Fruit fly (Drosophila melanogaster) whole organism, embryonic: ENCODE measurements around the gene wit.
A peak's percentile ranks its signal among the peaks of the same experiment; 100 is the strongest.

Experiments
- Atf6 ChIP-seq: fragments of 200-800 bp; sonication (Bioruptor generic); IDR thresholded peaks from 2 replicates; pipeline ENCODE4 v1.3.6; 2022; ENCODE audit warnings: missing biosample characterization, missing genetic modification characterization
- BtbVII ChIP-seq: fragments of 200-800 bp; sonication (Bioruptor generic); optimal IDR thresholded peaks from 3 replicates; lab custom pipeline; 2017; ENCODE audit warnings: missing biosample characterization, mild to moderate bottlenecking, missing genetic modification characterization
- CG13296 ChIP-seq: fragments of 200-800 bp; sonication (Bioruptor generic); optimal IDR thresholded peaks from 3 replicates; lab custom pipeline; 2018; ENCODE audit warnings: missing biosample characterization, mild to moderate bottlenecking, missing genetic modification characterization
- CG15514 ChIP-seq: fragments of 200-800 bp; sonication (Bioruptor generic); optimal IDR thresholded peaks from 3 replicates; lab custom pipeline; 2017; ENCODE audit warnings: missing biosample characterization, missing genetic modification characterization, mild to moderate bottlenecking, moderate library complexity, missing genetic modification reagents
- CG17361 ChIP-seq: fragments of 200-800 bp; sonication (Bioruptor generic); IDR thresholded peaks from 3 replicates; pipeline ENCODE4 v1.3.6; 2022; ENCODE audit warnings: missing biosample characterization, missing genetic modification characterization
- CG1792 ChIP-seq: fragments of 200-800 bp; sonication (Bioruptor generic); optimal IDR thresholded peaks from 2 replicates; lab custom pipeline; 2016; ENCODE audit warnings: missing biosample characterization, missing genetic modification characterization
- CG18011 ChIP-seq: fragments of 200-800 bp; sonication (Bioruptor generic); optimal IDR thresholded peaks from 2 replicates; lab custom pipeline; 2017; ENCODE audit warnings: missing biosample characterization, missing genetic modification characterization, mild to moderate bottlenecking, moderate library complexity, missing genotype
- CG18476 ChIP-seq: fragments of 200-800 bp; sonication (Bioruptor generic); optimal IDR thresholded peaks from 2 replicates; lab custom pipeline; 2016; ENCODE audit warnings: missing biosample characterization, mild to moderate bottlenecking, missing genetic modification characterization
- CG2120 ChIP-seq: fragments of 200-800 bp; sonication (Bioruptor generic); optimal IDR thresholded peaks from 3 replicates; lab custom pipeline; 2016; ENCODE audit warnings: missing biosample characterization, missing genetic modification characterization
- CG31224 ChIP-seq: fragments of 200-800 bp; sonication (Bioruptor generic); IDR thresholded peaks from 2 replicates; pipeline ENCODE4 v1.3.6; 2022; ENCODE audit warnings: missing biosample characterization, missing genetic modification characterization
- CG3163 ChIP-seq: fragments of 200-800 bp; sonication (Bioruptor generic); optimal IDR thresholded peaks from 3 replicates; lab custom pipeline; 2016; ENCODE audit warnings: missing biosample characterization, missing genetic modification characterization
- CG3281 ChIP-seq: fragments of 200-800 bp; sonication (Bioruptor generic); optimal IDR thresholded peaks from 3 replicates; lab custom pipeline; 2017; ENCODE audit warnings: missing biosample characterization, mild to moderate bottlenecking, missing genetic modification characterization
- CG3995 ChIP-seq: fragments of 200-800 bp; sonication (Bioruptor generic); optimal IDR thresholded peaks from 3 replicates; lab custom pipeline; 2016; ENCODE audit warnings: missing biosample characterization, missing genetic modification characterization
- CG6683 ChIP-seq: fragments of 200-800 bp; sonication (Bioruptor generic); optimal IDR thresholded peaks from 2 replicates; lab custom pipeline; 2017; ENCODE audit warnings: missing biosample characterization, mild to moderate bottlenecking, missing genetic modification characterization, missing genetic modification reagents
- CG7963 ChIP-seq: fragments of 200-800 bp; sonication (Bioruptor generic); IDR thresholded peaks from 3 replicates; pipeline ENCODE4 v1.3.6; 2022; ENCODE audit warnings: missing biosample characterization, missing genetic modification characterization; ENCODE audit not compliant: partially characterized antibody
- CG8944 ChIP-seq: fragments of 200-800 bp; sonication (Bioruptor generic); optimal IDR thresholded peaks from 3 replicates; lab custom pipeline; 2016; ENCODE audit warnings: missing biosample characterization, missing genetic modification characterization
- CG9437 ChIP-seq: fragments of 200-800 bp; sonication (Bioruptor generic); optimal IDR thresholded peaks from 2 replicates; lab custom pipeline; 2018; ENCODE audit warnings: missing biosample characterization, mild to moderate bottlenecking, missing genetic modification characterization
- Eip74EF ChIP-seq, 2 experiments: fragments of 200-800 bp in 1 of 2; fragments of >200 bp in 1 of 2; sonication (Bioruptor generic) in 1 of 2; optimal IDR thresholded peaks; 2 replicates each; lab custom pipeline; 2017 to 2019; ENCODE audit warnings: missing biosample characterization in 2 of 2, missing genetic modification characterization in 2 of 2, mild to moderate bottlenecking in 1 of 2, moderate library complexity in 1 of 2
- Ets65A ChIP-seq: fragments of 200-800 bp; sonication (Bioruptor generic); peaks from one replicate; lab custom pipeline; 2016; ENCODE audit warnings: missing biosample characterization, missing genetic modification characterization
- Fer2 ChIP-seq: fragments of 200-800 bp; sonication (Bioruptor generic); optimal IDR thresholded peaks from 2 replicates; lab custom pipeline; 2018; ENCODE audit warnings: missing biosample characterization, mild to moderate bottlenecking, missing genetic modification characterization, moderate library complexity
- Hsf ChIP-seq: fragments of 200-800 bp; sonication (Bioruptor generic); optimal IDR thresholded peaks from 3 replicates; lab custom pipeline; 2016; ENCODE audit warnings: missing biosample characterization, missing genetic modification characterization
- Lpt ChIP-seq: fragments of >200 bp; optimal IDR thresholded peaks from 2 replicates; lab custom pipeline; 2018; ENCODE audit warnings: missing biosample characterization, missing genetic modification characterization
- Mrtf ChIP-seq: fragments of 200-800 bp; sonication (Bioruptor generic); IDR thresholded peaks from 3 replicates; pipeline ENCODE4 v1.3.6; 2022; ENCODE audit warnings: missing biosample characterization, missing genetic modification characterization
- Rfx ChIP-seq: fragments of 200-800 bp; sonication (Bioruptor generic); IDR thresholded peaks from 2 replicates; pipeline ENCODE4 v1.3.6; 2022; ENCODE audit warnings: missing biosample characterization, missing genetic modification characterization
- Side ChIP-seq: fragments of 200-800 bp; sonication (Bioruptor generic); optimal IDR thresholded peaks from 2 replicates; lab custom pipeline; 2016; ENCODE audit warnings: missing biosample characterization, missing genetic modification characterization
- Sox102F ChIP-seq: fragments of 200-800 bp; sonication (Bioruptor generic); optimal IDR thresholded peaks from 2 replicates; lab custom pipeline; 2018; ENCODE audit warnings: missing biosample characterization, mild to moderate bottlenecking, missing genetic modification characterization, moderate library complexity
- bbx ChIP-seq: fragments of 200-800 bp; sonication (Bioruptor generic); IDR thresholded peaks from 2 replicates; pipeline ENCODE4 v1.3.6; 2022; ENCODE audit warnings: missing biosample characterization, missing genetic modification characterization; ENCODE audit not compliant: partially characterized antibody
- cas ChIP-seq: fragments of 200-800 bp; sonication (Bioruptor generic); IDR thresholded peaks from 2 replicates; pipeline ENCODE4 v1.3.6; 2022; ENCODE audit warnings: missing biosample characterization, missing genetic modification characterization
- chinmo ChIP-seq: fragments of 200-800 bp; sonication (Bioruptor generic); IDR thresholded peaks from 4 replicates; pipeline ENCODE4 v1.3.6; 2022; ENCODE audit warnings: missing biosample characterization, missing genetic modification characterization; ENCODE audit not compliant: partially characterized antibody
- crc ChIP-seq: fragments of 200-800 bp; sonication (Bioruptor generic); optimal IDR thresholded peaks from 2 replicates; lab custom pipeline; 2016; ENCODE audit warnings: missing biosample characterization, missing genetic modification characterization
- dan ChIP-seq: fragments of 200-800 bp; sonication (Bioruptor generic); IDR thresholded peaks from 2 replicates; pipeline ENCODE4 v1.3.6; 2022; ENCODE audit warnings: missing biosample characterization, missing genetic modification characterization
- dimm ChIP-seq: fragments of 200-800 bp; sonication (Bioruptor generic); IDR thresholded peaks from 2 replicates; pipeline ENCODE4 v1.3.6; 2022; ENCODE audit warnings: missing biosample characterization, missing genetic modification characterization
- dpn ChIP-seq, 2 experiments: fragments of 200-800 bp; sonication (Bioruptor generic); optimal IDR thresholded peaks; 3 replicates each; lab custom pipeline; 2016; ENCODE audit warnings: missing biosample characterization in 2 of 2, missing genetic modification characterization in 2 of 2
- dysf ChIP-seq: fragments of 200-800 bp; sonication (Bioruptor generic); IDR thresholded peaks from 3 replicates; pipeline ENCODE4 v1.3.6; 2022; ENCODE audit warnings: missing biosample characterization, missing genetic modification characterization
- fd96Cb ChIP-seq: fragments of 200-800 bp; sonication (Bioruptor generic); optimal IDR thresholded peaks from 2 replicates; lab custom pipeline; 2018; ENCODE audit warnings: missing biosample characterization, mild to moderate bottlenecking, missing genetic modification characterization, moderate library complexity
- gsb ChIP-seq: fragments of 200-800 bp; sonication (Bioruptor generic); IDR thresholded peaks from 2 replicates; pipeline ENCODE4 v1.3.6; 2022; ENCODE audit warnings: missing biosample characterization, missing genetic modification characterization
- hkb ChIP-seq, 2 experiments: fragments of 200-800 bp in 1 of 2; fragments of >200 bp in 1 of 2; sonication (Bioruptor generic) in 1 of 2; IDR thresholded peaks in 1 of 2; optimal IDR thresholded peaks in 1 of 2; 2 replicates each; pipeline versions ENCODE4 v1.3.6 to Lab custom; 2017 to 2022; ENCODE audit warnings: missing biosample characterization in 1 of 2, missing genetic modification characterization in 1 of 2
- lab ChIP-seq: fragments of 200-800 bp; sonication (Bioruptor generic); optimal IDR thresholded peaks from 3 replicates; lab custom pipeline; 2017; ENCODE audit warnings: missing biosample characterization, missing genetic modification characterization, mild to moderate bottlenecking, moderate library complexity, missing genetic modification reagents
- mirr ChIP-seq: fragments of 200-800 bp; sonication (Bioruptor generic); optimal IDR thresholded peaks from 3 replicates; lab custom pipeline; 2018; ENCODE audit warnings: missing biosample characterization, mild to moderate bottlenecking, missing genetic modification characterization
- nerfin-2 ChIP-seq: fragments of 200-800 bp; sonication (Bioruptor generic); IDR thresholded peaks from 2 replicates; pipeline ENCODE4 v1.3.6; 2022; ENCODE audit warnings: missing biosample characterization, missing genetic modification characterization; ENCODE audit not compliant: partially characterized antibody
- oc ChIP-seq: fragments of 200-800 bp; sonication (Bioruptor generic); optimal IDR thresholded peaks from 2 replicates; lab custom pipeline; 2018; ENCODE audit warnings: missing biosample characterization, mild to moderate bottlenecking, missing genetic modification characterization, moderate library complexity
- row ChIP-seq: fragments of 200-800 bp; sonication (Bioruptor generic); IDR thresholded peaks from 3 replicates; pipeline ENCODE4 v1.3.6; 2022; ENCODE audit warnings: missing biosample characterization, missing genetic modification characterization
- schlank ChIP-seq: fragments of 200-800 bp; sonication (Bioruptor generic); optimal IDR thresholded peaks from 2 replicates; lab custom pipeline; 2018; ENCODE audit warnings: missing biosample characterization, mild to moderate bottlenecking, missing genetic modification characterization
- sima ChIP-seq: fragments of 200-800 bp; sonication (Bioruptor generic); optimal IDR thresholded peaks from 2 replicates; lab custom pipeline; 2016; ENCODE audit warnings: missing biosample characterization, missing genetic modification characterization

Gene wit

DNA sequence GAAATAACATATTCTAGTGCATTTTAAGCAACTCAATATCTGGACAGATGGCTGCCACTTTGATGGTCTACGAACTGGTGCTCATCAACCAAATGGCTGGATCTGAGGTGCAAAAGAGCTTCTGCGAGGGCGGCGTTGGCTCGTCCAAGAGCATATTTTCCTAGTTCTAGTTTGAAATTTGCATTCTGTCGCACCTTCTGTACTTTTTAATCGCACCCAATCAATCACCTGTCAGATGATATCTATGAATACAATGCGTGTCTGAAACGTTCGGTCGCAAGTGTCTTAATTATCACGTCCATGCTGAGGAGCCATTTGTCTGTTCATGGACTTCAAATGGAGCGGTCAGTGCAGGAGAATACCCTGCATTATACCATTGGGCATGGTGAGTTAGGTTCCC is 39.8 kb downstream of the wit start, which contains the start of the genes Gr64d and Gr64e:
TSS of gene Gr64d (plus strand) at position 301 of the 400 bp plus-strand sequence.
TSS of gene Gr64e (plus strand) at position 380 of the 400 bp plus-strand sequence.
- TF ChIP-seq CG18476 (GFP tag; lab: Kevin White, UChicago), result no peak
- no peak for TF ChIP-seq CG2120 (GFP tag; lab: Kevin White, UChicago)
- peak; percentile 56 for TF ChIP-seq Ets65A (GFP tag; lab: Kevin White, UChicago)

- TF ChIP-seq crc (GFP tag; lab: Kevin White, UChicago) (no peak), mirr (no peak), Mrtf (GFP tag; lab: Robert Waterston, UW) (no peak), nerfin-2 (GFP tag; lab: Robert Waterston, UW) (no peak), sima (no peak), Sox102F (GFP tag; lab: Kevin White, UChicago) (no peak), CG1792 (no peak), CG7963 (GFP tag; lab: Robert Waterston, UW) (no peak), Side (GFP tag; lab: Kevin White, UChicago) (no peak), gsb (GFP tag; lab: Robert Waterston, UW) (no peak), CG18011 (GFP tag; lab: Kevin White, UChicago) (no peak), CG3163 (GFP tag; lab: Kevin White, UChicago) (no peak), CG3281 (no peak), dimm (GFP tag; lab: Robert Waterston, UW) (no peak), fd96Cb (tag; lab: Kevin White, UChicago) (no peak)
Measured at dm6 chr3L:4028305-4028704, 43.2 kb downstream of the wit start, which contains the start of the genes Gr64b and Gr64c. Gene Gr64b, plus strand, starts transcription at chr3L:4028605. Gene Gr64c, plus strand, starts transcription at chr3L:4028605.

DNA sequence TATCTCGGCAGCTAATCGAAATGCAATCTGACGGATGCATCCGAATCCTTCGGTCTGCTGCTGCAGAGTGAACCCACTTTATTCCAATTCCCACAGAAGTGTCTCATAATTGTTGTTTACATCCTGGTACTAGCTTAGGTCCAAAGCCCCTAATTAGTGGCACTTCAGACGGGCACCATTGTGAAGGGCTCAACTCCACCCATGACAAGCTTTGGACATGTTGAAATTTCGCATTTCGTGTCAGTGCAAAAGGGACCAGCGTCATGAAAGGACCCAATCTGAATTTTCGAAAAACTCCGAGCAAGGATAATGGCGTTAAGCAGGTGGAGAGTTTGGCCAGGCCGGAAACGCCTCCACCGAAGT is 45.0 kb downstream of the wit start, which contains the start of gene Gr64a:
TSS of gene Gr64a (plus strand) at position 264 of the 363 bp plus-strand sequence.
- TF ChIP-seq CG8944 (GFP tag; lab: Kevin White, UChicago), result no peak
- TF ChIP-seq CG3995, result no peak
- TF ChIP-seq gsb (GFP tag; lab: Robert Waterston, UW), result no peak
- no peak for TF ChIP-seq Rfx (GFP tag; lab: Robert Waterston, UW)
- no peak for TF ChIP-seq Atf6
- TF ChIP-seq Lpt, result no peak
- no peak for TF ChIP-seq sima
- no peak for TF ChIP-seq row (GFP tag; lab: Robert Waterston, UW)
- TF ChIP-seq CG31224 (GFP tag; lab: Robert Waterston, UW), result no peak
- no peak for TF ChIP-seq bbx (GFP tag; lab: Robert Waterston, UW)
- no peak for TF ChIP-seq oc
- TF ChIP-seq CG17361 (GFP tag; lab: Robert Waterston, UW), result no peak

DNA sequence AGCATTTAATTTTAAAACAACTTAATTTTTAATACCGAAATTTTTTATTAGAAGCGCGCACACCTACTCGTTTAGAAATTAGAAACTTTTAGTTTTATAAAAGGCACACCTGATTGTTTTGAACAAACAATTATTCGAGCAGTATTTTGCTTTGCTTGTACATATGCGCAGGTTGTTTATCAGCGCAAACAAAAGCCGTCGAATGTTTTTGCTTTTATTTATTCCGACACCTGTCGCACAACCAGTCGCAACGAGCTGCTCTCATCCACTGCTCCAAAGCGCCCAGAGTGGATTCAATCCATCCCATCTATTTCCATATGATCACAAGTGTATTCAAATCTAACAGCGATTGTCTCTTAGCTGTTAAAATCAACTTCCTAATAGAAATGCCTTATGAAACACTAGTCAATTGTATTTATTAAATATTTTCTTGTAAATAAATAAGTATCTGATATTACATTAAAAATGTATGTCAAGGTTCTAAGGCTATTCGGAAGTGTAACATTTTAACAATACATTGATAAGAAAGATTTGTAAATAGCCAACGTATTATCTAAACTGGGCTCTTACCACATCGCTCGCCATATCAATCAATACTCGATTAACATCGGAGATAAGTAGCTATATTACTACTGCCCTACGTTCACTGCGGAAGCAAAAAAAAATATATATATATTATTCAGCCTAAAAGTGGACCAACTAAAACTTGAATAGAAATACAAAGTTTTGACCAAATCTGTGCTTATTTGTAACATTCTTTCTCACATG is 45.6 kb downstream of the wit start, which contains the start of gene CG11594:
TSS of gene CG11594 (minus strand) at position 274 of the 768 bp plus-strand sequence.
- TF ChIP-seq Atf6, result peak; percentile 65
- TF ChIP-seq CG13296 (GFP tag; lab: Kevin White, UChicago), result peak; percentile 49
- no peak for TF ChIP-seq CG9437 (GFP tag; lab: Kevin White, UChicago)
- TF ChIP-seq schlank (tag; lab: Kevin White, UChicago), result peak; percentile 44
- peak; percentile 9 for TF ChIP-seq Fer2 (tag; lab: Kevin White, UChicago)
- peak; percentile 65 for TF ChIP-seq CG15514 (GFP tag; lab: Kevin White, UChicago)
- no peak for TF ChIP-seq dan (GFP tag; lab: Robert Waterston, UW)
- no peak for TF ChIP-seq CG6683 (GFP tag; lab: Kevin White, UChicago)
- 0 out of 4 replicates have a peak, but pooled peaks have one; percentile 57 for TF ChIP-seq chinmo (GFP tag; lab: Robert Waterston, UW)
- peak; percentile 29; the same call in 1 of the 3 replicates for TF ChIP-seq dysf
- TF ChIP-seq cas, result no peak
- no peak for TF ChIP-seq hkb (optimal IDR thresholded peaks at IDR 0.05; lab: Kevin White, UChicago)
- no peak for TF ChIP-seq hkb (GFP tag; IDR thresholded peaks at IDR 0.05; lab: Robert Waterston, UW)
- peak in 1 of 2 experiments; percentile 54 for TF ChIP-seq Eip74EF (GFP tag; optimal IDR thresholded peaks at IDR 0.05; lab: Kevin White, UChicago)
- TF ChIP-seq Hsf, result peak; percentile 2
- peak in 1 of 2 experiments; percentile 51 for TF ChIP-seq dpn (GFP tag; optimal IDR thresholded peaks at IDR 0.05; lab: Kevin White, UChicago)
- TF ChIP-seq BtbVII (GFP tag; lab: Kevin White, UChicago), result peak; percentile 68
- TF ChIP-seq CG2120 (GFP tag; lab: Kevin White, UChicago), result peak; percentile 26
- TF ChIP-seq lab, result peak; percentile 76
